Fruit fly (Drosophila melanogaster): Measurements from ENCODE around the gene PGRP-SB2.

The PGRP-SB2 gene

DNA sequence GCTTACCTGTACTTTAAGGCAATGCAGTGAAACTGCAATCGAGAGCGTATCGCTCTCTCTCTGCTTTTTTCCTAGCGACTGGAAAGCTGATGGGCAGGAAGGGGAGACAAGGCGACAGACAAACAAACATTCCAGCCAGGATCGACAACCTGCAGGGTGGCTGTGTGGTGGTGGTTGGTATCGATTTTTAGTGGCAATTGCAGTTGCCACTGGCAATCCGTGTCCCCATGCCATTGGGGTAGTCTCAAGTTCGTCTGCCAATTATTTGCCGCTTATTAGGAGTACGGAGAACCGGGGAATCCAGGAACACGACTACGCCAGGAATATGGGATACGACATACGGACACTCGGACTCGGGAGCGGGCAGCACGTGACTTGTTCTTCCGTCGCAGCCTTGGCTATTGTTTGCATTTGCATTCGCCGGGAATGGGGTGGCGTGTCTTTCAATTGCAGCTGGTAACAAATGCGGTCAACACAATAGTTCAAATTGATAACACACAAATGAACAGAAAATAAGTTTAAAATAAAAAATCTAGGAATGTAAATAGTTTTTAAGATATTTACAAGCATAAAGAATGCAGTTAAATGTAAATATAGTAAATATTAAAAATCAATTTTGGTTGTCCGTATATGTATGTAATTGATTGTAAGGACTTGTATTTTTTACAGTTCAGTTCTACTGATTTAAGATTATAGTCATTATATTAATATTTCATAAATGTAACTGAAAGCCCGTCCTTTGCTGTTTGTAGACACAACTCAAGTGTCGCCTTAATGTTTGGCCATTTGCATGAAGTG lies 20.4 kb downstream of the PGRP-SB2 start (continued):
- TF ChIP-seq Dbx (GFP tag; IDR thresholded peaks at IDR 0.05) (no peak), sisA (GFP tag; IDR thresholded peaks at IDR 0.05) (no peak), ara (GFP tag; IDR thresholded peaks at IDR 0.05) (no peak), CG18476 (GFP tag; optimal IDR thresholded peaks at IDR 0.05) (no peak), jing (GFP tag; optimal IDR thresholded peaks at IDR 0.05) (no peak), E2f2 (GFP tag; IDR thresholded peaks at IDR 0.05) (no peak), NFAT (GFP tag; IDR thresholded peaks at IDR 0.05) (no peak), phol (tag; optimal IDR thresholded peaks at IDR 0.05) (peak; percentile 68), chn (GFP tag; optimal IDR thresholded peaks at IDR 0.05) (no peak), knrl (GFP tag; IDR thresholded peaks at IDR 0.05; ENCODE audit: partially characterized antibody) (no peak), CG13424 (tag; optimal IDR thresholded peaks at IDR 0.05) (no peak), NC2β (GFP tag; optimal IDR thresholded peaks at IDR 0.05) (no peak), Gsc (GFP tag; IDR thresholded peaks at IDR 0.05) (no peak), CG2678 (tag; optimal IDR thresholded peaks at IDR 0.05) (peak; percentile 54), CG13123 (GFP tag; optimal IDR thresholded peaks at IDR 0.05) (no peak), CG11723 (GFP tag; optimal IDR thresholded peaks at IDR 0.05) (no peak), sim (GFP tag; IDR thresholded peaks at IDR 0.05) (no peak), CG12236 (GFP tag; optimal IDR thresholded peaks at IDR 0.05) (no peak), so (GFP tag; IDR thresholded peaks at IDR 0.05) (no peak), Atf-2 (GFP tag; optimal IDR thresholded peaks at IDR 0.05) (no peak), Ptx1 (GFP tag; IDR thresholded peaks at IDR 0.05) (no peak), CG7928 (GFP tag; optimal IDR thresholded peaks at IDR 0.05) (no peak), cg (GFP tag; optimal IDR thresholded peaks at IDR 0.05) (no peak), btn (GFP tag; optimal IDR thresholded peaks at IDR 0.05) (no peak), sc (optimal IDR thresholded peaks at IDR 0.05) (no peak), sc (GFP tag; optimal IDR thresholded peaks at IDR 0.05) (no peak), fd3F (GFP tag; optimal IDR thresholded peaks at IDR 0.05) (no peak), ind (GFP tag; optimal IDR thresholded peaks at IDR 0.05) (no peak), fd96Cb (tag; optimal IDR thresholded peaks at IDR 0.05) (peak; percentile 33), Hr78 (GFP tag; optimal IDR thresholded peaks at IDR 0.05) (no peak), CG2199 (GFP tag; IDR thresholded peaks at IDR 0.05) (no peak), ac (GFP tag; optimal IDR thresholded peaks at IDR 0.05) (no peak), dati (GFP tag; IDR thresholded peaks at IDR 0.05) (no peak), CG32532 (GFP tag; IDR thresholded peaks at IDR 0.05) (no peak), Nf-YB (GFP tag; optimal IDR thresholded peaks at IDR 0.05) (no peak), Max (GFP tag; optimal IDR thresholded peaks at IDR 0.05) (no peak), gem (tag; optimal IDR thresholded peaks at IDR 0.05) (peak; percentile 29), CG30403 (GFP tag; optimal IDR thresholded peaks at IDR 0.05) (no peak), CG17361 (GFP tag; IDR thresholded peaks at IDR 0.05) (peak; percentile 31; the same call in 2 of the 3 replicates), tgo (GFP tag; IDR thresholded peaks at IDR 0.05) (no peak), CG14667 (GFP tag; IDR thresholded peaks at IDR 0.05) (no peak), CG9609 (GFP tag; optimal IDR thresholded peaks at IDR 0.05) (no peak), CG13624 (GFP tag; optimal IDR thresholded peaks at IDR 0.05) (no peak), CG15479 (GFP tag; optimal IDR thresholded peaks at IDR 0.05) (no peak), CG18262 (tag; optimal IDR thresholded peaks at IDR 0.05) (peak; percentile 49), Doc3 (GFP tag; IDR thresholded peaks at IDR 0.05; ENCODE audit: partially characterized antibody) (no peak), dmrt11E (tag; optimal IDR thresholded peaks at IDR 0.05) (peak; percentile 24), CG10147 (GFP tag; optimal IDR thresholded peaks at IDR 0.05) (no peak), CG11085 (GFP tag; IDR thresholded peaks at IDR 0.05) (no peak), Scr (GFP tag; IDR thresholded peaks at IDR 0.05; ENCODE audit: partially characterized antibody) (no peak), psq (GFP tag; optimal IDR thresholded peaks at IDR 0.05) (no peak)
